Worm (Caenorhabditis elegans) whole organism, L1 larva: ENCODE results near the gene W06H8.6.

Source experiments
- C04F5.9 ChIP-seq: sonication (generic microtip); optimal IDR thresholded peaks from 2 replicates; lab custom pipeline; 2016; ENCODE audit warnings: missing genetic modification characterization, missing compliant biosample characterization
- lsy-2 ChIP-seq, 2 experiments: fragments of 150-350 bp; optimal IDR thresholded peaks; 2 replicates each; lab custom pipeline; 2014; ENCODE audit warnings: missing biosample characterization in 2 of 2, missing genetic modification characterization in 2 of 2

- no peak for TF ChIP-seq C04F5.9 (tag; lab: Kevin White, UChicago)
- TF ChIP-seq lsy-2 (tag; optimal IDR thresholded peaks at IDR 0.05; lab: Kevin White, UChicago), result peak in 1 of 2 experiments; percentile 75
Measured at ce11 chrV:6231902-6232340, 5.1 kb upstream of the W06H8.6 start.
